Fruit fly (Drosophila melanogaster) whole organism: Measurements from ENCODE around the gene CG33493.
A peak's percentile ranks its signal among the peaks of the same experiment; 100 is the strongest.

Source experiments
- CG8478 ChIP-seq: fragments of >200 bp; optimal IDR thresholded peaks from 2 replicates; lab custom pipeline; 2018; ENCODE audit warnings: inconsistent platforms
- Dll ChIP-seq: fragments of >200 bp; optimal IDR thresholded peaks from 2 replicates; lab custom pipeline; 2017
- EcR ChIP-seq, 2 experiments: fragments of >200 bp; optimal IDR thresholded peaks; 2 replicates each; lab custom pipeline; 2017; ENCODE audit warnings: missing biosample characterization in 2 of 2, missing genetic modification characterization in 2 of 2, missing genetic modification reagents in 2 of 2
- pan ChIP-seq: fragments of >200 bp; optimal IDR thresholded peaks from 2 replicates; lab custom pipeline; 2017
- psq ChIP-seq: fragments of >200 bp; optimal IDR thresholded peaks from 2 replicates; lab custom pipeline; 2017
- usp ChIP-seq: fragments of >200 bp; optimal IDR thresholded peaks from 2 replicates; lab custom pipeline; 2017; ENCODE audit warnings: missing biosample characterization, missing genetic modification characterization, mixed read lengths

- TF ChIP-seq CG8478 (no peak), EcR (GFP tag; optimal IDR thresholded peaks at IDR 0.05; lab: Kevin White, UChicago) (peak in 1 of 2 experiments; percentile 82), psq (no peak), usp (no peak), pan (no peak), Dll (lab: Kevin White, UChicago) (no peak)
These were observed 22.8 kb upstream of the CG33493 start for dm6 chr3L:10715748-10716147.
